Worm (Caenorhabditis elegans) whole organism, late embryonic: Measurements from ENCODE around the gene F58D12.1.

ENCODE experiments used
- C08G9.2 ChIP-seq: sonication (generic microtip); optimal IDR thresholded peaks from 2 replicates; lab custom pipeline; 2016; ENCODE audit warnings: mild to moderate bottlenecking, missing genetic modification characterization, moderate library complexity, missing compliant biosample characterization
- C38D4.7 ChIP-seq: fragments of 200-800 bp; sonication (Bioruptor generic); optimal IDR thresholded peaks from 2 replicates; lab custom pipeline; 2018; ENCODE audit warnings: mild to moderate bottlenecking, missing genetic modification characterization, moderate library complexity, missing compliant biosample characterization
- F13H6.1 ChIP-seq: sonication (generic microtip); optimal IDR thresholded peaks from 2 replicates; lab custom pipeline; 2016; ENCODE audit warnings: missing genetic modification characterization, missing compliant biosample characterization
- K02D7.2 ChIP-seq: sonication (generic microtip); optimal IDR thresholded peaks from 2 replicates; lab custom pipeline; 2017; ENCODE audit warnings: mild to moderate bottlenecking, missing genetic modification characterization, missing compliant biosample characterization
- K09A11.1 ChIP-seq: sonication (generic microtip); optimal IDR thresholded peaks from 2 replicates; lab custom pipeline; 2017; ENCODE audit warnings: antibody characterized with exemption, mild to moderate bottlenecking, missing genetic modification characterization, missing compliant biosample characterization; ENCODE audit not compliant: insufficient read depth
- ama-1 ChIP-seq: fragments of 150-350 bp; optimal IDR thresholded peaks from 2 replicates; lab custom pipeline; 2014
- ceh-14 ChIP-seq: sonication (generic microtip); optimal IDR thresholded peaks from 2 replicates; lab custom pipeline; 2016; ENCODE audit warnings: missing genotype, missing genetic modification characterization, missing compliant biosample characterization
- ceh-18 ChIP-seq: sonication (generic microtip); optimal IDR thresholded peaks from 2 replicates; lab custom pipeline; 2016; ENCODE audit warnings: missing genetic modification characterization, missing compliant biosample characterization
- ceh-22 ChIP-seq: sonication (generic microtip); optimal IDR thresholded peaks from 2 replicates; lab custom pipeline; 2017; ENCODE audit warnings: missing biosample characterization, missing genetic modification characterization
- ceh-30 ChIP-seq: fragments of 150-350 bp; optimal IDR thresholded peaks from 2 replicates; lab custom pipeline; 2014; ENCODE audit warnings: missing biosample characterization, missing genetic modification characterization
- ceh-31 ChIP-seq: sonication (generic microtip); optimal IDR thresholded peaks from 2 replicates; lab custom pipeline; 2016; ENCODE audit warnings: missing genetic modification characterization, missing compliant biosample characterization
- ceh-45 ChIP-seq: fragments of 200-800 bp; sonication (Bioruptor generic); IDR thresholded peaks from 2 replicates; pipeline ENCODE4 v1.3.6; 2022; ENCODE audit warnings: missing genetic modification reagents, missing genetic modification characterization, missing compliant biosample characterization
- dve-1 ChIP-seq: sonication (generic microtip); optimal IDR thresholded peaks from 2 replicates; lab custom pipeline; 2017; ENCODE audit warnings: antibody characterized with exemption, mild to moderate bottlenecking, missing genetic modification characterization, missing compliant biosample characterization
- fkh-10 ChIP-seq: fragments of 150-350 bp; optimal IDR thresholded peaks from 2 replicates; lab custom pipeline; 2014; ENCODE audit warnings: missing biosample characterization, missing genetic modification reagents, missing genetic modification characterization
- fkh-6 ChIP-seq: sonication (generic microtip); optimal IDR thresholded peaks from 2 replicates; lab custom pipeline; 2016; ENCODE audit warnings: missing genetic modification characterization, missing compliant biosample characterization
- hlh-13 ChIP-seq: fragments of 200-800 bp; sonication (Bioruptor generic); optimal IDR thresholded peaks from 2 replicates; lab custom pipeline; 2018; ENCODE audit warnings: mild to moderate bottlenecking, missing genetic modification characterization, missing compliant biosample characterization
- hlh-15 ChIP-seq: sonication (generic microtip); optimal IDR thresholded peaks from 2 replicates; lab custom pipeline; 2016; ENCODE audit warnings: missing genetic modification characterization, missing compliant biosample characterization
- hlh-6 ChIP-seq: sonication (generic microtip); optimal IDR thresholded peaks from 2 replicates; lab custom pipeline; 2016; ENCODE audit warnings: missing genotype, missing genetic modification characterization, missing compliant biosample characterization
- lin-11 ChIP-seq: fragments of 200-800 bp; sonication (Bioruptor generic); optimal IDR thresholded peaks from 2 replicates; lab custom pipeline; 2018; ENCODE audit warnings: mild to moderate bottlenecking, missing genetic modification characterization, missing compliant biosample characterization
- madf-2 ChIP-seq: sonication (generic microtip); optimal IDR thresholded peaks from 2 replicates; lab custom pipeline; 2017; ENCODE audit warnings: missing genetic modification characterization, missing compliant biosample characterization
- nfya-1 ChIP-seq: sonication (generic microtip); optimal IDR thresholded peaks from 2 replicates; lab custom pipeline; 2017; ENCODE audit warnings: missing genetic modification characterization, mild to moderate bottlenecking, missing compliant biosample characterization, antibody characterized with exemption, moderate library complexity
- nhr-11 ChIP-seq: fragments of 150-350 bp; optimal IDR thresholded peaks from 2 replicates; lab custom pipeline; 2014; ENCODE audit warnings: missing biosample characterization, missing genetic modification characterization
- nhr-232 ChIP-seq: sonication (generic microtip); optimal IDR thresholded peaks from 2 replicates; lab custom pipeline; 2016; ENCODE audit warnings: missing genetic modification characterization, missing compliant biosample characterization
- npax-4 ChIP-seq: sonication (generic microtip); optimal IDR thresholded peaks from 2 replicates; lab custom pipeline; 2016; ENCODE audit warnings: missing genetic modification characterization, missing compliant biosample characterization
- pag-3 ChIP-seq: sonication (generic microtip); optimal IDR thresholded peaks from 2 replicates; lab custom pipeline; 2016; ENCODE audit warnings: missing compliant biosample characterization, missing genetic modification characterization, borderline replicate concordance
- pha-2 ChIP-seq: sonication (generic microtip); optimal IDR thresholded peaks from 2 replicates; lab custom pipeline; 2017; ENCODE audit warnings: mild to moderate bottlenecking, missing genetic modification characterization, missing compliant biosample characterization
- pros-1 ChIP-seq: fragments of 150-350 bp; optimal IDR thresholded peaks from 2 replicates; lab custom pipeline; 2014; ENCODE audit warnings: missing biosample characterization, missing genetic modification reagents, missing genetic modification characterization
- ref-2 ChIP-seq: sonication (generic microtip); optimal IDR thresholded peaks from 2 replicates; lab custom pipeline; 2016; ENCODE audit warnings: missing genetic modification characterization, missing compliant biosample characterization
- rnt-1 ChIP-seq: sonication (generic microtip); optimal IDR thresholded peaks from 2 replicates; lab custom pipeline; 2016; ENCODE audit warnings: missing genetic modification characterization, missing compliant biosample characterization
- sdc-2 ChIP-seq: sonication (generic microtip); optimal IDR thresholded peaks from 2 replicates; lab custom pipeline; 2016; ENCODE audit warnings: missing genotype, missing genetic modification characterization, missing compliant biosample characterization
- sox-2 ChIP-seq: fragments of 200-800 bp; sonication (Bioruptor generic); IDR thresholded peaks from 2 replicates; pipeline ENCODE4 v1.3.6; 2022; ENCODE audit warnings: missing genetic modification reagents, missing genetic modification characterization, missing compliant biosample characterization
- syd-9 ChIP-seq: sonication (generic microtip); optimal IDR thresholded peaks from 2 replicates; lab custom pipeline; 2016; ENCODE audit warnings: mild to moderate bottlenecking, missing genetic modification characterization, moderate library complexity, missing compliant biosample characterization
- ttx-3 ChIP-seq: sonication (generic microtip); optimal IDR thresholded peaks from 2 replicates; lab custom pipeline; 2016; ENCODE audit warnings: missing genetic modification reagents, missing genetic modification characterization, missing compliant biosample characterization
- unc-42 ChIP-seq: sonication (generic microtip); optimal IDR thresholded peaks from 2 replicates; lab custom pipeline; 2016; ENCODE audit warnings: missing genotype, missing genetic modification characterization, missing compliant biosample characterization
- unc-86 ChIP-seq: sonication (generic microtip); optimal IDR thresholded peaks from 2 replicates; lab custom pipeline; 2016; ENCODE audit warnings: missing genetic modification characterization, missing compliant biosample characterization

F58D12.1 gene

DNA sequence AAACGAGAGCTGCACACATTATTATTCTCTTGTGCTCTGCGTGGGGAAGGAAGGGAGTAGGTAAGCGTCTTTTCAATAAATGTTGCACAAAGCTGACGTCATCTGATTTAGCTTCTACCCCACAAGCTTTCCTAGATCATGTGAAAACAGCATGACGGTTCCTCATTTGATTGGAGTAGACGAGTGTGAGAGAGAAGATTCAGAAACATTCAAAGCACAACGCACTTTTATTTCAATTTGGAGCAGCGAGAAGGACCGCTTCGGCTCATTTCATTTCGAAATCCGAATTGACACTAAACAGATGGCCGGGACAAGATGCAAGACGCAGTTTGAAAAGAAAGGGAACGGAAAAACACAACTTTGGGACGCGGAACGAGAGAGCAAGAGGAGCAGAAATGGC, 45.0 kb upstream of the F58D12.1 start:
- TF ChIP-seq sox-2 (GFP tag; lab: Robert Waterston, UW) (no peak), ceh-22 (tag; lab: Kevin White, UChicago) (no peak), pha-2 (no peak), unc-42 (peak; percentile 28), ceh-30 (tag; lab: Kevin White, UChicago) (no peak), ceh-45 (GFP tag; lab: Robert Waterston, UW) (no peak)

DNA sequence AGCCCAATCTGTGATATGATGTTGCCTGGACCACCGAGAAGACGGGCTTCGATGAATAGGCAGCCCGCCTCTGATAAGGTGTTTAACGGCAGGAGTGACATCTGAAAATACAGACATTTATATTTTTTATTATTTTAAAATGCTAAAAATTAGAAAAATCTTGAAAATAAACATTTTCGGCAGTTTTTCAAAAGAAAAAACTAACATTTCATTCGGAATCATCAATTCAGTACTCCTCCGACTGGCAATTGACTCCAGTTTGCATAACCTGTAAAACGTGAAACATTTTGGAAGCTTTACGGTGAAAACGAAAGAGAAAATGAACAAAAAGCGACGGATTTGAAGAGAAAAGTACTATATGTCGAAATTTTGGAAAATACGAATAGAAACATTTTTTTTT, 43.6 kb upstream of the F58D12.1 start, which contains the start of gene ric-7:
ric-7 (minus strand) TSS at position 101 of the 400 bp plus-strand sequence.
- no peak for TF ChIP-seq sox-2 (GFP tag; lab: Robert Waterston, UW)
- no peak for TF ChIP-seq lin-11 (tag; lab: Kevin White, UChicago)
- TF ChIP-seq ama-1 (lab: Kevin White, UChicago), result no peak
- TF ChIP-seq sdc-2, result no peak
- no peak for TF ChIP-seq ceh-30 (tag; lab: Kevin White, UChicago)
- TF ChIP-seq hlh-6 (tag; lab: Kevin White, UChicago), result no peak

DNA sequence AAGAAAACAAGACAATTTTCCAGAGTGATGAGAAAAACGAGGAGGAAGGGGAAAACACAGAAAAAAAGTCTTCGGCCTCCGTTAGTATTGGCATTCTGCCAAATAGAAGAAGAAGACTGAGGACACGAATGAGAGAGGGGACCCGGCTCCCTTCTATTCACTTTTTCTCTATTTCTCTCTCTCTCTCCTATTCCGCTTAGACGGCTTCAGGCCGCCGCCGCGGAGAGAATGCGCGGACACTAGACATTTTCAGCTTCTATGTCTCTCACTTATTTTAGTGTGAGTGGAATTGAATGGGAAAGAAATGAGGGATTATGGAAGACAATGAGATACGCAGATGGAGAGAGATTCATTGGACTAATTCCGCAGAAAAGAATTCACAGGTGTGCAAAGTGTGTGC, 42.6 kb upstream of the F58D12.1 start:
- TF ChIP-seq ceh-31 (tag; lab: Kevin White, UChicago), result peak; percentile 35
- peak; percentile 20 for TF ChIP-seq unc-42
- TF ChIP-seq ref-2 (tag; lab: Kevin White, UChicago), result no peak
- no peak for TF ChIP-seq ceh-22 (tag; lab: Kevin White, UChicago)

DNA sequence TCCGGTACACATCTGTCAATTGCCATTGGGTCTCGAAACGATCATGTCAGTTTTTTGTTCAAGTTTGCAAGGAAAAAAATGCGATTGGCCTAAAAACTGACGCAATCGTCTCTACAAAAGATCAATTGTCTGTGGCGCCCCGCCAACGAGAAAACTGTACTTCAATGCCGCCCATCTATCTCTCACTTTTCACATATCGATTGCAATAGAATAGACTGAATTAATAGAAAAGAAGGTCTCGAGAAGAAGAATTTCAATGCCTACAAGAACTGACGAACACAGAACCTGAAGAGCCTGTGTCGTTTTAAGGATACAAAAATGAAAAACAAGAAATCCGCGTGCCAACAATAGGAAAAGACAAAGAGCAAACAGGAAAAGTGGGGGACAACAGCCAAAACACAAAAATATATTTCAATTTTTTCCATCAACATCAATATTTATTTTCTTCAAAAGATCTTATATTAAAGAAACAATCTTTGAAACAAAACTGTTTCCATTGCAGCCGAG, 41.0 kb upstream of the F58D12.1 start:
- TF ChIP-seq ttx-3 (tag; lab: Kevin White, UChicago) (no peak), dve-1 (no peak), ceh-18 (tag; lab: Kevin White, UChicago) (no peak)

DNA sequence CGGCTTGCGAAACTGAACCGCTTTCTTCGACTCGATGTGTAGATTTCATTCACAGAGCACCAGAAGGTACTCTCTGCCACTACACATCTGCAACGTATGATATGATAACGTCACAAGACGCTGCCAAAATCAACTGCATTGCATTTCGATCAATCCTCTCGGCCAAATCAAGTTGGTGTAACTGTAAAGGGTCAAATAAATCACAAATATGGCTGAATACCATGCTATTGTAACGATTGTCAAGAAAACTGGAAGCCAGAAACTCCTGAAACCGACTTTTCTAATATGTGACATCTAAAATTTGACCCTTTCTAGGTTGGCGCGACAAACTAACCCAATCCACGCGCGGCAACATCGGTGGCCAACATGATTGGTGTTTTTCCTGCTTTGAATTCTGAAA, 39.4 kb upstream of the F58D12.1 start:
- TF ChIP-seq rnt-1, result no peak
- no peak for TF ChIP-seq nfya-1 (tag; lab: Kevin White, UChicago)
- no peak for TF ChIP-seq ceh-31 (tag; lab: Kevin White, UChicago)
- TF ChIP-seq sox-2 (GFP tag; lab: Robert Waterston, UW), result no peak
- TF ChIP-seq fkh-10 (GFP tag; lab: Kevin White, UChicago), result no peak
- TF ChIP-seq hlh-13 (GFP tag; lab: Kevin White, UChicago), result no peak
- no peak for TF ChIP-seq hlh-15 (tag; lab: Kevin White, UChicago)
- TF ChIP-seq sdc-2, result no peak
- no peak for TF ChIP-seq C08G9.2 (tag; lab: Kevin White, UChicago)
- no peak for TF ChIP-seq unc-86
- TF ChIP-seq ceh-45 (GFP tag; lab: Robert Waterston, UW), result no peak
- TF ChIP-seq K02D7.2 (tag; lab: Kevin White, UChicago), result no peak
- TF ChIP-seq pros-1 (tag; lab: Kevin White, UChicago), result no peak
- TF ChIP-seq nhr-232 (tag; lab: Kevin White, UChicago), result no peak
- no peak for TF ChIP-seq ceh-30 (tag; lab: Kevin White, UChicago)
- no peak for TF ChIP-seq pag-3
- TF ChIP-seq ama-1 (lab: Kevin White, UChicago), result no peak
- no peak for TF ChIP-seq K09A11.1 (tag; lab: Kevin White, UChicago)
- no peak for TF ChIP-seq npax-4 (tag; lab: Kevin White, UChicago)

DNA sequence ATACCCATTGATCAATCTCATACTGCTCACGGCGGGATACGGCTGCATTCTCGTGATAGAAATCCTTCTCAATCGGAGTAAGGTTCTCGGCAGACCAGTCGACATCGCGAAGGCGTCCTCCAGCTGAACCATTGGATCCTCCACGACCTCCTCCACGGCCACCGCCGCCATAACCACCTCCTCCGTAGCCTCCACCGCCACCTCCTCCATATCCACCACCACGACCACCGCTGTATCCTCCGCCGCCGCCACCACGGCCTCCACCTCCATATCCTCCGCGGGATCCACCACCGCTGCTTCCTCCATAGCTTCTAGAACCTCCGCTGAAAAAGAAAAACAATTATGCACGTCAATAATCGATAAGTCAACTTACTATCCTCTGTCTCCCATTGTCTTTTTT, 37.9 kb upstream of the F58D12.1 start:
- no peak for TF ChIP-seq madf-2 (tag; lab: Kevin White, UChicago)
- no peak for TF ChIP-seq ceh-14 (tag; lab: Kevin White, UChicago)
- no peak for TF ChIP-seq fkh-6
- TF ChIP-seq nhr-11 (tag; lab: Kevin White, UChicago), result no peak
- no peak for TF ChIP-seq fkh-10 (GFP tag; lab: Kevin White, UChicago)
- TF ChIP-seq syd-9, result no peak
- no peak for TF ChIP-seq ref-2 (tag; lab: Kevin White, UChicago)
- TF ChIP-seq sdc-2, result no peak
- TF ChIP-seq hlh-13 (GFP tag; lab: Kevin White, UChicago), result no peak
- TF ChIP-seq nhr-232 (tag; lab: Kevin White, UChicago), result no peak
- TF ChIP-seq C38D4.7 (GFP tag; lab: Kevin White, UChicago), result no peak
- no peak for TF ChIP-seq ceh-31 (tag; lab: Kevin White, UChicago)
- TF ChIP-seq unc-42, result no peak
- no peak for TF ChIP-seq F13H6.1 (tag; lab: Kevin White, UChicago)
